Fruit fly (Drosophila melanogaster): Measurements from ENCODE around the gene CG42249.

dm6 chrX:11132312-11132711, 36.2 kb downstream of the CG42249 start, which contains the start of gene CG44385:
- no peak for TF ChIP-seq chif (GFP tag; optimal IDR thresholded peaks at IDR 0.05)
- TF ChIP-seq CG7745 (tag; optimal IDR thresholded peaks at IDR 0.05): no peak
- TF ChIP-seq CG11085 (GFP tag; IDR thresholded peaks at IDR 0.05): no peak
- no peak for TF ChIP-seq CG11093 (GFP tag; IDR thresholded peaks at IDR 0.05)
- no peak for TF ChIP-seq ara (GFP tag; IDR thresholded peaks at IDR 0.05)
- TF ChIP-seq dysf (GFP tag; IDR thresholded peaks at IDR 0.05): no peak
- TF ChIP-seq danr (GFP tag; IDR thresholded peaks at IDR 0.05): no peak
- no peak for TF ChIP-seq h (optimal IDR thresholded peaks at IDR 0.05)
- no peak for TF ChIP-seq CG6765 (GFP tag; optimal IDR thresholded peaks at IDR 0.05)
- no peak for TF ChIP-seq ttk (GFP tag; IDR thresholded peaks at IDR 0.05)

All from whole organism, embryonic.